Worm (Caenorhabditis elegans) whole organism, L4 larva: Measurements from ENCODE around the gene ttr-6.

Experiments used
- D1046.2 ChIP-seq: fragments of 200-800 bp; sonication (Bioruptor generic); IDR thresholded peaks from 2 replicates; pipeline ENCODE4 v1.3.6; 2022; ENCODE audit warnings: missing genetic modification characterization, missing compliant biosample characterization
- T20F7.1 ChIP-seq: fragments of 200-800 bp; sonication (Bioruptor generic); optimal IDR thresholded peaks from 2 replicates; lab custom pipeline; 2018; ENCODE audit warnings: mild to moderate bottlenecking, missing genetic modification characterization, missing compliant biosample characterization
- Y5F2A.4 ChIP-seq: fragments of 200-800 bp; sonication (Bioruptor generic); optimal IDR thresholded peaks from 2 replicates; lab custom pipeline; 2018; ENCODE audit warnings: mild to moderate bottlenecking, missing genetic modification characterization, missing compliant biosample characterization
- Y75B8A.6 ChIP-seq: fragments of 200-800 bp; sonication (Bioruptor generic); IDR thresholded peaks from 2 replicates; pipeline ENCODE4 v1.3.6; 2022; ENCODE audit warnings: missing genetic modification reagents, missing genetic modification characterization, missing compliant biosample characterization
- ZK337.2 ChIP-seq: fragments of 200-800 bp; sonication (Bioruptor generic); IDR thresholded peaks from 2 replicates; pipeline ENCODE4 v1.3.6; 2022; ENCODE audit warnings: missing genetic modification reagents, missing genetic modification characterization, missing compliant biosample characterization
- aha-1 ChIP-seq: fragments of 150-350 bp; peaks from one replicate; lab custom pipeline; 2014; ENCODE audit warnings: missing biosample characterization, missing genetic modification characterization
- ama-1 ChIP-seq: fragments of 150-350 bp; optimal IDR thresholded peaks from 2 replicates; lab custom pipeline; 2014; ENCODE audit warnings: inconsistent platforms, mixed read lengths
- attf-4 ChIP-seq: sonication (generic microtip); optimal IDR thresholded peaks from 3 replicates; lab custom pipeline; 2017; ENCODE audit warnings: missing biosample characterization, missing genetic modification characterization
- ceh-28 ChIP-seq: fragments of 150-350 bp; optimal IDR thresholded peaks from 2 replicates; lab custom pipeline; 2014; ENCODE audit warnings: missing biosample characterization, missing genetic modification reagents, missing genetic modification characterization
- ceh-44 ChIP-seq: fragments of 200-800 bp; sonication (Bioruptor generic); IDR thresholded peaks from 2 replicates; pipeline ENCODE4 v1.3.6; 2022; ENCODE audit warnings: missing genetic modification reagents, missing genetic modification characterization, missing compliant biosample characterization
- ceh-62 ChIP-seq: sonication (generic microtip); optimal IDR thresholded peaks from 2 replicates; lab custom pipeline; 2017; ENCODE audit warnings: missing biosample characterization, missing genetic modification characterization
- ceh-82 ChIP-seq: sonication (generic microtip); optimal IDR thresholded peaks from 2 replicates; lab custom pipeline; 2017; ENCODE audit warnings: missing biosample characterization, missing genetic modification characterization
- cey-2 ChIP-seq: sonication (generic microtip); optimal IDR thresholded peaks from 3 replicates; lab custom pipeline; 2017; ENCODE audit warnings: missing genetic modification characterization, mild to moderate bottlenecking, missing compliant biosample characterization, antibody characterized with exemption, borderline replicate concordance; ENCODE audit not compliant: insufficient read depth
- ctbp-1 ChIP-seq: fragments of 200-800 bp; sonication (Bioruptor generic); IDR thresholded peaks from 2 replicates; pipeline ENCODE4 v1.3.6; 2022; ENCODE audit warnings: missing genetic modification reagents, missing genetic modification characterization, missing compliant biosample characterization
- daf-12 ChIP-seq: fragments of 150-350 bp; optimal IDR thresholded peaks from 2 replicates; lab custom pipeline; 2014; ENCODE audit warnings: missing biosample characterization, missing genetic modification reagents, missing genetic modification characterization
- daf-16 ChIP-seq, 3 experiments: sonication (generic microtip); optimal IDR thresholded peaks; 2 replicates each; lab custom pipeline; 2016 to 2017; ENCODE audit warnings: missing genetic modification characterization in 3 of 3, missing genetic modification reagents in 3 of 3, mild to moderate bottlenecking in 2 of 3, missing compliant biosample characterization in 2 of 3, missing biosample characterization in 1 of 3, moderate library complexity in 1 of 3
- daf-19 ChIP-seq: fragments of 200-800 bp; sonication (Bioruptor generic); conservative IDR thresholded peaks from 2 replicates; pipeline ENCODE4 v1.3.6; 2022; ENCODE audit warnings: missing genetic modification characterization, missing compliant biosample characterization
- daf-8 ChIP-seq: fragments of 200-800 bp; sonication (Bioruptor generic); IDR thresholded peaks from 2 replicates; pipeline ENCODE4 v1.3.6; 2022; ENCODE audit warnings: missing genetic modification characterization, missing compliant biosample characterization
- dmd-6 ChIP-seq: fragments of 200-800 bp; sonication (Bioruptor generic); IDR thresholded peaks from 2 replicates; pipeline ENCODE4 v1.3.6; 2022; ENCODE audit warnings: missing genetic modification reagents, missing genetic modification characterization, missing compliant biosample characterization
- dmd-9 ChIP-seq: fragments of 200-800 bp; sonication (Bioruptor generic); IDR thresholded peaks from 2 replicates; pipeline ENCODE4 v1.3.6; 2022; ENCODE audit warnings: missing genetic modification reagents, missing genetic modification characterization, missing compliant biosample characterization
- dve-1 ChIP-seq: sonication (generic microtip); optimal IDR thresholded peaks from 2 replicates; lab custom pipeline; 2017; ENCODE audit warnings: antibody characterized with exemption, mild to moderate bottlenecking, missing genetic modification characterization, missing compliant biosample characterization; ENCODE audit not compliant: insufficient read depth
- fkh-10 ChIP-seq: fragments of 150-350 bp; optimal IDR thresholded peaks from 2 replicates; lab custom pipeline; 2014; ENCODE audit warnings: missing biosample characterization, missing genetic modification reagents, missing genetic modification characterization
- fos-1 ChIP-seq: fragments of 150-350 bp; optimal IDR thresholded peaks from 2 replicates; lab custom pipeline; 2014; ENCODE audit warnings: missing biosample characterization, missing genetic modification characterization
- hlh-11 ChIP-seq: fragments of 200-800 bp; sonication (Bioruptor generic); optimal IDR thresholded peaks from 2 replicates; lab custom pipeline; 2018; ENCODE audit warnings: mild to moderate bottlenecking, missing genetic modification characterization, missing compliant biosample characterization
- hlh-30 ChIP-seq: sonication (generic microtip); optimal IDR thresholded peaks from 2 replicates; lab custom pipeline; 2017; ENCODE audit warnings: antibody characterized with exemption, mild to moderate bottlenecking, missing genetic modification characterization, missing compliant biosample characterization; ENCODE audit not compliant: insufficient read depth
- hmg-1.1 ChIP-seq: fragments of 200-800 bp; sonication (Bioruptor generic); IDR thresholded peaks from 2 replicates; pipeline ENCODE4 v1.3.6; 2022; ENCODE audit warnings: missing genetic modification reagents, missing genetic modification characterization, missing compliant biosample characterization
- jun-1 ChIP-seq: fragments of 150-350 bp; optimal IDR thresholded peaks from 2 replicates; lab custom pipeline; 2014; ENCODE audit warnings: missing biosample characterization, missing genetic modification reagents, missing genetic modification characterization
- lim-7 ChIP-seq: fragments of 200-800 bp; sonication (Bioruptor generic); IDR thresholded peaks from 2 replicates; pipeline ENCODE4 v1.3.6; 2022; ENCODE audit warnings: missing genetic modification characterization, missing compliant biosample characterization
- lin-1 ChIP-seq: fragments of 200-800 bp; sonication (Bioruptor generic); IDR thresholded peaks from 2 replicates; pipeline ENCODE4 v1.3.6; 2022; ENCODE audit warnings: missing genetic modification reagents, missing genetic modification characterization, missing compliant biosample characterization
- lin-13 ChIP-seq: fragments of 150-350 bp; optimal IDR thresholded peaks from 2 replicates; lab custom pipeline; 2014; ENCODE audit warnings: missing biosample characterization, missing genetic modification reagents, missing genetic modification characterization
- lin-29 ChIP-seq: fragments of 200-800 bp; sonication (Bioruptor generic); IDR thresholded peaks from 2 replicates; pipeline ENCODE4 v1.3.6; 2022; ENCODE audit warnings: missing genetic modification reagents, missing genetic modification characterization, missing compliant biosample characterization
- lin-38 ChIP-seq: fragments of 200-800 bp; sonication (Bioruptor generic); IDR thresholded peaks from 2 replicates; pipeline ENCODE4 v1.3.6; 2022; ENCODE audit warnings: missing genetic modification reagents, missing genetic modification characterization, missing compliant biosample characterization
- madf-5 ChIP-seq, 2 experiments: fragments of 200-800 bp; sonication (Bioruptor generic); IDR thresholded peaks; 2 replicates each; pipeline ENCODE4 v1.3.6; 2022; ENCODE audit warnings: missing compliant biosample characterization in 2 of 2, missing genetic modification characterization in 2 of 2
- mdl-1 ChIP-seq, 2 experiments: fragments of 150-350 bp in 1 of 2; sonication (generic microtip) in 1 of 2; optimal IDR thresholded peaks; 2 replicates each; lab custom pipeline; 2014 to 2017; ENCODE audit warnings: missing biosample characterization in 2 of 2, missing genetic modification characterization in 2 of 2
- mdt-29 ChIP-seq: fragments of 200-800 bp; sonication (Bioruptor generic); IDR thresholded peaks from 2 replicates; pipeline ENCODE4 v1.3.6; 2022; ENCODE audit warnings: missing genetic modification reagents, missing genetic modification characterization, missing compliant biosample characterization
- nhr-102 ChIP-seq: sonication (generic microtip); optimal IDR thresholded peaks from 2 replicates; lab custom pipeline; 2016; ENCODE audit warnings: mild to moderate bottlenecking, missing genetic modification characterization, moderate library complexity, missing compliant biosample characterization
- nhr-111 ChIP-seq: fragments of 200-800 bp; sonication (Bioruptor generic); optimal IDR thresholded peaks from 2 replicates; lab custom pipeline; 2018; ENCODE audit warnings: mild to moderate bottlenecking, missing genetic modification characterization, missing compliant biosample characterization
- nhr-42 ChIP-seq: fragments of 200-800 bp; sonication (Bioruptor generic); IDR thresholded peaks from 2 replicates; pipeline ENCODE4 v1.3.6; 2022; ENCODE audit warnings: missing genetic modification characterization, missing compliant biosample characterization
- pqm-1 ChIP-seq: sonication (generic microtip); optimal IDR thresholded peaks from 2 replicates; lab custom pipeline; 2017; ENCODE audit warnings: missing biosample characterization, missing genetic modification characterization
- rbr-2 ChIP-seq: sonication (generic microtip); optimal IDR thresholded peaks from 2 replicates; lab custom pipeline; 2016; ENCODE audit warnings: missing genotype, missing genetic modification characterization, missing compliant biosample characterization
- skn-1 ChIP-seq: fragments of 150-350 bp; optimal IDR thresholded peaks from 2 replicates; lab custom pipeline; 2014; ENCODE audit warnings: missing biosample characterization, missing genetic modification characterization
- spr-1 ChIP-seq: sonication (generic microtip); optimal IDR thresholded peaks from 2 replicates; lab custom pipeline; 2016; ENCODE audit warnings: mild to moderate bottlenecking, missing genetic modification characterization, missing compliant biosample characterization
- tag-97 ChIP-seq: fragments of 200-800 bp; sonication (Bioruptor generic); IDR thresholded peaks from 2 replicates; pipeline ENCODE4 v1.3.6; 2022; ENCODE audit warnings: missing genetic modification characterization, missing compliant biosample characterization
- unc-130 ChIP-seq: sonication (generic microtip); optimal IDR thresholded peaks from 2 replicates; lab custom pipeline; 2016; ENCODE audit warnings: missing genetic modification reagents, missing genetic modification characterization, missing compliant biosample characterization
- unc-39 ChIP-seq: sonication (generic microtip); optimal IDR thresholded peaks from 2 replicates; lab custom pipeline; 2017; ENCODE audit warnings: missing biosample characterization, missing genetic modification characterization
- zip-2 ChIP-seq: fragments of 150-350 bp; optimal IDR thresholded peaks from 2 replicates; lab custom pipeline; 2014; ENCODE audit warnings: missing biosample characterization, missing genetic modification characterization

Gene ttr-6

DNA sequence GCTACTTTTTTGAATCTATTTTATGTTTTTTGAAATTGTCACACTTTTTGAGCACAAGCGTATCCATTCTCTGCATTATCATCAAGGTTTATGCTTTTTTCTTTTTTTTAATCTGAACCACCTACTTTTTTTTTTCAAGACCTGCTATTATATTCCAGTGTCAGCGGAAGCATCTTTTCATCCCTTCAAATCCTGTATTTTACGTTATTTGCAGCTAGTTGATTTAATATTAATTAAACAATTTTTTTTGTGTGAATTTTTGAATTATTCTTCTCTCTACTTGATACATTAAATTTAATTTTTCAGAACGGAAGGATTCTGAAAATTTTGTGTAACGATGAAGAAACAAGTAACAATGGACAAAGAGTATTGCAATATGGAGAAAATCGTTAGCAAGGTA is 12.8 kb upstream of the ttr-6 start, which contains the start of gene C25B8.8:
TSS of gene C25B8.8 (plus strand) at position 301 of the 400 bp plus-strand sequence.
- TF ChIP-seq T20F7.1 (GFP tag; lab: Kevin White, UChicago) = no peak
- no peak for TF ChIP-seq unc-130 (GFP tag; lab: Kevin White, UChicago)
- TF ChIP-seq ceh-82 (tag; lab: Kevin White, UChicago) = no peak
- TF ChIP-seq hlh-30 (tag; lab: Kevin White, UChicago) = no peak
- TF ChIP-seq daf-12 (tag; lab: Kevin White, UChicago) = no peak
- TF ChIP-seq spr-1 (tag; lab: Kevin White, UChicago) = no peak
- TF ChIP-seq mdt-29 (GFP tag; lab: Robert Waterston, UW) = no peak
- TF ChIP-seq dmd-9 (GFP tag; lab: Robert Waterston, UW) = no peak
- TF ChIP-seq lin-29 (GFP tag; lab: Robert Waterston, UW) = no peak

DNA sequence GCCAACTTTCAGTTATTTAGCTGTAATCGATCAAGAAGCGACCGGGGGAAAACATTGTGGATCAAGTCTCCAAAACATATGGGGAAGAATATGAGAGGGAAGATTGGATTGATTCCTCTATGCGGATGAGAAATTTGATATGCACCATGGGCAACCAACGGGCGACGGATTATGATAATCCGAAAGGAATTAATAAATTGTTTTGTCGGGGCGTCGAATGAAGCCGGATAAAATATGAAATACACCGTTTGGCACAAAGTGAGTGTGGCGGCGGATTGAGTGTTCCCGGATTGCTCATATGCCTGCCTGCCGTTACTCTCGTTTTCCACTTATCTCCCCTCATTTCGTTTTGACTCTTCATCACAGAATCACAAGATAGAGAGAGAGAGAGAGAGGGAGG is 12.3 kb upstream of the ttr-6 start:
- 0 out of 2 replicates have a peak, but pooled peaks have one; percentile 16 for TF ChIP-seq nhr-42 (GFP tag; lab: Robert Waterston, UW)
- peak; percentile 34 for TF ChIP-seq T20F7.1 (GFP tag; lab: Kevin White, UChicago)
- TF ChIP-seq dve-1 (tag; lab: Kevin White, UChicago) = no peak
- no peak for TF ChIP-seq madf-5 (GFP tag; IDR thresholded peaks at IDR 0.05; lab: Robert Waterston, UW)
- no peak for TF ChIP-seq dmd-6 (GFP tag; lab: Robert Waterston, UW)
- TF ChIP-seq ceh-62 (tag; lab: Kevin White, UChicago) = no peak
- TF ChIP-seq hlh-11 = peak; percentile 6
- TF ChIP-seq lin-38 (GFP tag; lab: Robert Waterston, UW) = peak; percentile 26
- no peak for TF ChIP-seq ceh-82 (tag; lab: Kevin White, UChicago)
- TF ChIP-seq daf-19 (GFP tag; lab: Robert Waterston, UW) = no peak
- TF ChIP-seq pqm-1 (tag; lab: Kevin White, UChicago) = no peak
- TF ChIP-seq Y75B8A.6 (GFP tag; lab: Robert Waterston, UW) = no peak; the same call in 1 of the 2 replicates
- no peak for TF ChIP-seq ama-1 (lab: Kevin White, UChicago)
- TF ChIP-seq fos-1 (tag; lab: Kevin White, UChicago) = no peak
- no peak for TF ChIP-seq skn-1
- no peak for TF ChIP-seq Y5F2A.4 (GFP tag; lab: Kevin White, UChicago)
- TF ChIP-seq ctbp-1 (GFP tag; lab: Robert Waterston, UW) = no peak
- peak; percentile 42 for TF ChIP-seq nhr-102 (tag; lab: Kevin White, UChicago)
- TF ChIP-seq daf-8 (GFP tag; lab: Robert Waterston, UW) = no peak
- no peak for TF ChIP-seq tag-97
- no peak for TF ChIP-seq unc-39 (tag; lab: Kevin White, UChicago)
- no peak for TF ChIP-seq nhr-111
- no peak for TF ChIP-seq hmg-1.1
- no peak for TF ChIP-seq ceh-44 (GFP tag; lab: Robert Waterston, UW)
- no peak for TF ChIP-seq aha-1 (tag; lab: Kevin White, UChicago)
- no peak for TF ChIP-seq fkh-10 (GFP tag; lab: Kevin White, UChicago)
- TF ChIP-seq ZK337.2 (GFP tag; lab: Robert Waterston, UW) = no peak
- TF ChIP-seq zip-2 = no peak
- TF ChIP-seq dmd-9 (GFP tag; lab: Robert Waterston, UW) = no peak
- TF ChIP-seq, all 104 proteins: peak for 5

DNA sequence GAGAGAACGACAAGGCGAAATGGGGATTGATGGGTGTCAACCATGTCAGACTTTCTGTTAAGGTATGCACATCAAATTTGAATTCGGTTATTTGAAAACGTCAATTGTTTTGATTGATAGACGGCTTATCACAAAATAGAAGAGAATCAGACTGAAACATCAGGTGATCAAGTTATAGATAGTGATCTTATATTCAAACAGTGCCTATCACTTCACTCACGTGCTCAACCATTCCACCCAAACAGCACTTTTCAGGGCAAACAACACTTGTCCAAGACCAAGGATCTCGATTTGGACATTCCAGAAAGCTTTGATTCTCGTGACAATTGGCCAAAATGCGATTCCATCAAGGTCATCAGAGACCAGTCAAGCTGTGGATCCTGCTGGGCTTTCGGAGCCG is 10.7 kb upstream of the ttr-6 start:
- TF ChIP-seq daf-16 (GFP tag; optimal IDR thresholded peaks at IDR 0.05; lab: Kevin White, UChicago) = no peak
- peak; percentile 44 for TF ChIP-seq daf-16 (tag; optimal IDR thresholded peaks at IDR 0.05; lab: Kevin White, UChicago)
- no peak for TF ChIP-seq attf-4 (tag; lab: Kevin White, UChicago)
- TF ChIP-seq mdl-1 (tag; optimal IDR thresholded peaks at IDR 0.05; lab: Kevin White, UChicago) = peak in 1 of 2 experiments; percentile 10
- TF ChIP-seq lin-1 (GFP tag; lab: Robert Waterston, UW) = peak; percentile 46; the same call in 1 of the 2 replicates
- no peak for TF ChIP-seq daf-8 (GFP tag; lab: Robert Waterston, UW)
- TF ChIP-seq lin-13 (GFP tag; lab: Kevin White, UChicago) = no peak
- no peak for TF ChIP-seq ceh-28 (tag; lab: Kevin White, UChicago)
- TF ChIP-seq fos-1 (tag; lab: Kevin White, UChicago) = no peak
- TF ChIP-seq dmd-6 (GFP tag; lab: Robert Waterston, UW) = peak; percentile 73
- TF ChIP-seq spr-1 (tag; lab: Kevin White, UChicago) = no peak
- no peak for TF ChIP-seq cey-2 (tag; lab: Kevin White, UChicago)
- peak; percentile 24 for TF ChIP-seq pqm-1 (tag; lab: Kevin White, UChicago)
- TF ChIP-seq hlh-30 (tag; lab: Kevin White, UChicago) = peak; percentile 46
- 0 out of 2 replicates have a peak, but pooled peaks have one; percentile 62 for TF ChIP-seq D1046.2 (GFP tag; lab: Robert Waterston, UW)
- peak; percentile 78 for TF ChIP-seq mdt-29 (GFP tag; lab: Robert Waterston, UW)
- TF ChIP-seq rbr-2 (tag; lab: Kevin White, UChicago) = no peak
- TF ChIP-seq daf-19 (GFP tag; lab: Robert Waterston, UW) = no peak
- no peak for TF ChIP-seq lin-38 (GFP tag; lab: Robert Waterston, UW)
- no peak for TF ChIP-seq T20F7.1 (GFP tag; lab: Kevin White, UChicago)
- TF ChIP-seq ZK337.2 (GFP tag; lab: Robert Waterston, UW) = no peak
- TF ChIP-seq lim-7 = no peak
- TF ChIP-seq jun-1 (tag; lab: Kevin White, UChicago) = no peak
- TF ChIP-seq Y5F2A.4 (GFP tag; lab: Kevin White, UChicago) = no peak
